Worm (Caenorhabditis elegans): ENCODE measurements around the gene nhr-80.

DNA sequence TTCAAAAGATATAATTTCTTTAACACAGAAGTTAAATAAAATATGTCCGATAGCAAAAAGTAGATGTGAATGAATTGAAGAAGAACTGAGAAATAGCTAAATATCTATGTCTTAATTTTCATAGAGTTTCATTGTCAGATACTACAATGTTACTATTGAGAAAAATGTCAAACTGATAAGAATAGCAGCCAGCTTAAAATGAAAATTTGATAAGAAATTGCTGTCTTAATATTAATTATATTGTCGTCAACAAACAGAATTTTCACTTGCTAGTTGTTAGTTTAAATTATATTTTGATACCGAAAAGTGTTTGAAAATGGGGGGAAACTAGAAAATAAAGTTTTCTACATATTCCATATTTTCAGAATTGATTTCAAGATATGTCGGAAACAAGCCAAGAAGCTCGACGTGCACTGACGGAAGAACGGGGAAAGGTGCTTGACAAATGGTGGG is 11.7 kb downstream of the nhr-80 start, which contains the start of the genes fbxa-6, cTel54X.2 and npr-30:
- no peak for TF ChIP-seq pha-4 (tag; optimal IDR thresholded peaks at IDR 0.05)
- TF ChIP-seq flh-1 (GFP tag; optimal IDR thresholded peaks at IDR 0.05), result no peak
- TF ChIP-seq snpc-4 (tag; optimal IDR thresholded peaks at IDR 0.05), result no peak
- no peak for TF ChIP-seq unc-39 (tag; optimal IDR thresholded peaks at IDR 0.05)
- TF ChIP-seq nhr-12 (tag; optimal IDR thresholded peaks at IDR 0.05), result no peak
- TF ChIP-seq ztf-11 (tag; optimal IDR thresholded peaks at IDR 0.05), result no peak
- TF ChIP-seq unc-62 (GFP tag; optimal IDR thresholded peaks at IDR 0.05), result no peak
- TF ChIP-seq lin-13 (tag; optimal IDR thresholded peaks at IDR 0.05), result no peak
- no peak for TF ChIP-seq sptf-1 (tag; optimal IDR thresholded peaks at IDR 0.05)
- TF ChIP-seq elt-1 (tag; optimal IDR thresholded peaks at IDR 0.05; ENCODE audit: borderline replicate concordance, insufficient read depth), result no peak
- TF ChIP-seq nhr-76 (tag; optimal IDR thresholded peaks at IDR 0.05), result no peak
- no peak for TF ChIP-seq blmp-1 (tag; optimal IDR thresholded peaks at IDR 0.05)

Data from whole organism, mixed stage, embryonic.